Fruit fly (Drosophila melanogaster) whole organism, embryonic: ENCODE measurements around the gene CG7304.

Source experiments
- B-H2 ChIP-seq: fragments of 200-800 bp; sonication (Bioruptor generic); optimal IDR thresholded peaks from 2 replicates; lab custom pipeline; 2018; ENCODE audit warnings: missing biosample characterization, mild to moderate bottlenecking, missing genetic modification characterization
- CG11695 ChIP-seq: fragments of 200-800 bp; sonication (Bioruptor generic); IDR thresholded peaks from 3 replicates; pipeline ENCODE4 v1.3.6; 2022; ENCODE audit warnings: missing biosample characterization, missing genetic modification characterization
- CG15696 ChIP-seq: fragments of 200-800 bp; sonication (Bioruptor generic); optimal IDR thresholded peaks from 2 replicates; lab custom pipeline; 2019; ENCODE audit warnings: missing biosample characterization, mild to moderate bottlenecking, missing genetic modification characterization, moderate library complexity
- CG1647 ChIP-seq: fragments of 200-800 bp; sonication (Bioruptor generic); optimal IDR thresholded peaks from 3 replicates; lab custom pipeline; 2016; ENCODE audit warnings: missing biosample characterization, missing genetic modification characterization
- CG16815 ChIP-seq: fragments of 200-800 bp; sonication (Bioruptor generic); optimal IDR thresholded peaks from 3 replicates; lab custom pipeline; 2017; ENCODE audit warnings: missing biosample characterization, mild to moderate bottlenecking, missing genetic modification characterization
- CG17385 ChIP-seq: fragments of 200-800 bp; sonication (Bioruptor generic); optimal IDR thresholded peaks from 3 replicates; lab custom pipeline; 2018; ENCODE audit warnings: missing biosample characterization, mild to moderate bottlenecking, missing genetic modification characterization
- CG18599 ChIP-seq: fragments of 200-800 bp; sonication (Bioruptor generic); optimal IDR thresholded peaks from 3 replicates; lab custom pipeline; 2017; ENCODE audit warnings: missing biosample characterization, missing genetic modification characterization, mild to moderate bottlenecking, moderate library complexity, missing genetic modification reagents
- CG2116 ChIP-seq: fragments of 200-800 bp; sonication (Bioruptor generic); optimal IDR thresholded peaks from 3 replicates; lab custom pipeline; 2018; ENCODE audit warnings: missing biosample characterization, mild to moderate bottlenecking, missing genetic modification characterization
- CG2202 ChIP-seq: fragments of 200-800 bp; sonication (Bioruptor generic); optimal IDR thresholded peaks from 2 replicates; lab custom pipeline; 2018; ENCODE audit warnings: missing biosample characterization, mild to moderate bottlenecking, missing genetic modification characterization
- CG31388 ChIP-seq: fragments of 200-800 bp; sonication (Bioruptor generic); optimal IDR thresholded peaks from 2 replicates; lab custom pipeline; 2016; ENCODE audit warnings: missing biosample characterization, missing genetic modification characterization
- CG34376 ChIP-seq: fragments of 200-800 bp; sonication (Bioruptor generic); optimal IDR thresholded peaks from 2 replicates; lab custom pipeline; 2018; ENCODE audit warnings: missing biosample characterization, mild to moderate bottlenecking, missing genetic modification characterization
- CG8089 ChIP-seq: fragments of 200-800 bp; sonication (Bioruptor generic); optimal IDR thresholded peaks from 3 replicates; lab custom pipeline; 2016; ENCODE audit warnings: missing biosample characterization, missing genetic modification characterization
- CG9797 ChIP-seq: fragments of 200-800 bp; sonication (Bioruptor generic); optimal IDR thresholded peaks from 3 replicates; lab custom pipeline; 2018; ENCODE audit warnings: missing biosample characterization, mild to moderate bottlenecking, missing genetic modification characterization
- CG9932 ChIP-seq: fragments of 200-800 bp; sonication (Bioruptor generic); IDR thresholded peaks from 2 replicates; pipeline ENCODE4 v1.3.6; 2022; ENCODE audit warnings: missing biosample characterization, missing genetic modification characterization
- Camta ChIP-seq: fragments of 200-800 bp; sonication (Bioruptor generic); optimal IDR thresholded peaks from 2 replicates; lab custom pipeline; 2016; ENCODE audit warnings: missing biosample characterization, missing genetic modification characterization
- CoRest ChIP-seq: fragments of 200-800 bp; sonication (Bioruptor generic); optimal IDR thresholded peaks from 3 replicates; lab custom pipeline; 2018; ENCODE audit warnings: missing biosample characterization, mild to moderate bottlenecking, missing genetic modification characterization, moderate library complexity
- D ChIP-seq, 2 experiments: fragments of 200-800 bp in 1 of 2; fragments of >200 bp in 1 of 2; sonication (Bioruptor generic) in 1 of 2; optimal IDR thresholded peaks; 2 replicates in 1 of 2; 3 replicates in 1 of 2; lab custom pipeline; 2017; ENCODE audit warnings: mild to moderate bottlenecking in 1 of 2, missing biosample characterization in 1 of 2, missing genetic modification characterization in 1 of 2, missing genetic modification reagents in 1 of 2
- Doc3 ChIP-seq: fragments of 200-800 bp; sonication (Bioruptor generic); IDR thresholded peaks from 3 replicates; pipeline ENCODE4 v1.3.6; 2022; ENCODE audit warnings: missing biosample characterization, missing genetic modification characterization; ENCODE audit not compliant: partially characterized antibody
- E2f2 ChIP-seq: fragments of 200-800 bp; sonication (Bioruptor generic); IDR thresholded peaks from 2 replicates; pipeline ENCODE4 v1.3.6; 2022; ENCODE audit warnings: missing biosample characterization, missing genetic modification characterization
- Elba2 ChIP-seq: fragments of 200-800 bp; sonication (Bioruptor generic); optimal IDR thresholded peaks from 3 replicates; lab custom pipeline; 2016; ENCODE audit warnings: missing biosample characterization, missing genetic modification characterization
- Ets97D ChIP-seq: fragments of 200-800 bp; sonication (Bioruptor generic); optimal IDR thresholded peaks from 3 replicates; lab custom pipeline; 2016; ENCODE audit warnings: missing biosample characterization, missing genetic modification characterization
- Fer1 ChIP-seq: fragments of 200-800 bp; sonication (Bioruptor generic); optimal IDR thresholded peaks from 2 replicates; lab custom pipeline; 2017; ENCODE audit warnings: missing biosample characterization, mild to moderate bottlenecking, missing genetic modification characterization
- HLH3B ChIP-seq: fragments of 200-800 bp; sonication (Bioruptor generic); IDR thresholded peaks from 2 replicates; pipeline ENCODE4 v1.3.6; 2022; ENCODE audit warnings: missing biosample characterization, missing genetic modification characterization
- Kr ChIP-seq: fragments of 200-800 bp; sonication (Bioruptor generic); optimal IDR thresholded peaks from 2 replicates; lab custom pipeline; 2017; ENCODE audit warnings: missing biosample characterization, mild to moderate bottlenecking, missing genetic modification characterization
- NfI ChIP-seq: fragments of 200-800 bp; sonication (Bioruptor generic); optimal IDR thresholded peaks from 3 replicates; lab custom pipeline; 2018; ENCODE audit warnings: missing biosample characterization, mild to moderate bottlenecking, missing genetic modification characterization, moderate library complexity
- Optix ChIP-seq: fragments of 200-800 bp; sonication (Bioruptor generic); IDR thresholded peaks from 3 replicates; pipeline ENCODE4 v1.3.6; 2022; ENCODE audit warnings: missing biosample characterization, missing genetic modification characterization
- Rfx ChIP-seq: fragments of 200-800 bp; sonication (Bioruptor generic); IDR thresholded peaks from 2 replicates; pipeline ENCODE4 v1.3.6; 2022; ENCODE audit warnings: missing biosample characterization, missing genetic modification characterization
- Ssrp ChIP-seq: fragments of 200-800 bp; sonication (Bioruptor generic); optimal IDR thresholded peaks from 2 replicates; lab custom pipeline; 2018; ENCODE audit warnings: missing biosample characterization, mild to moderate bottlenecking, missing genetic modification characterization, moderate library complexity
- TFAM ChIP-seq: fragments of 200-800 bp; sonication (Bioruptor generic); optimal IDR thresholded peaks from 2 replicates; lab custom pipeline; 2017; ENCODE audit warnings: missing biosample characterization, missing genetic modification characterization, inconsistent platforms
- Taf1 ChIP-seq: fragments of 200-800 bp; sonication (Bioruptor generic); IDR thresholded peaks from 2 replicates; pipeline ENCODE4 v1.3.6; 2022; ENCODE audit warnings: missing biosample characterization, missing genetic modification characterization
- ac ChIP-seq: fragments of 200-800 bp; sonication (Bioruptor generic); optimal IDR thresholded peaks from 3 replicates; lab custom pipeline; 2017; ENCODE audit warnings: missing biosample characterization, mild to moderate bottlenecking, missing genetic modification characterization
- bowl ChIP-seq: fragments of 200-800 bp; sonication (Bioruptor generic); IDR thresholded peaks from 2 replicates; pipeline ENCODE4 v1.3.6; 2022; ENCODE audit warnings: missing biosample characterization, missing genetic modification characterization
- crp ChIP-seq, 2 experiments: fragments of 200-800 bp; sonication (Bioruptor generic); optimal IDR thresholded peaks; 2 replicates in 1 of 2; 3 replicates in 1 of 2; lab custom pipeline; 2017; ENCODE audit warnings: missing biosample characterization in 2 of 2, missing genetic modification characterization in 2 of 2, mild to moderate bottlenecking in 1 of 2, moderate library complexity in 1 of 2
- dpn ChIP-seq, 2 experiments: fragments of 200-800 bp; sonication (Bioruptor generic); optimal IDR thresholded peaks; 3 replicates each; lab custom pipeline; 2016; ENCODE audit warnings: missing biosample characterization in 2 of 2, missing genetic modification characterization in 2 of 2
- exex ChIP-seq: fragments of 200-800 bp; sonication (Bioruptor generic); optimal IDR thresholded peaks from 4 replicates; lab custom pipeline; 2018; ENCODE audit warnings: missing biosample characterization, mild to moderate bottlenecking, missing genetic modification characterization, moderate library complexity
- eyg ChIP-seq: fragments of 200-800 bp; sonication (Bioruptor generic); optimal IDR thresholded peaks from 3 replicates; lab custom pipeline; 2016; ENCODE audit warnings: missing biosample characterization, missing genetic modification characterization
- fd102C ChIP-seq: fragments of 200-800 bp; sonication (Bioruptor generic); optimal IDR thresholded peaks from 2 replicates; lab custom pipeline; 2018; ENCODE audit warnings: missing biosample characterization, mild to moderate bottlenecking, missing genetic modification characterization, moderate library complexity
- ftz-f1 ChIP-seq: fragments of 200-800 bp; sonication (Bioruptor generic); optimal IDR thresholded peaks from 2 replicates; lab custom pipeline; 2016; ENCODE audit warnings: missing biosample characterization, missing genetic modification characterization
- gem ChIP-seq: fragments of 200-800 bp; sonication (Bioruptor generic); optimal IDR thresholded peaks from 2 replicates; lab custom pipeline; 2019; ENCODE audit warnings: missing biosample characterization, mild to moderate bottlenecking, missing genetic modification characterization, moderate library complexity
- her ChIP-seq: fragments of 200-800 bp; sonication (Bioruptor generic); optimal IDR thresholded peaks from 2 replicates; lab custom pipeline; 2016; ENCODE audit warnings: missing biosample characterization, missing genetic modification characterization
- ind ChIP-seq: fragments of 200-800 bp; sonication (Bioruptor generic); optimal IDR thresholded peaks from 3 replicates; lab custom pipeline; 2016; ENCODE audit warnings: missing biosample characterization, missing genetic modification characterization
- lov ChIP-seq, 2 experiments: fragments of 200-800 bp in 1 of 2; fragments of >200 bp in 1 of 2; sonication (Bioruptor generic) in 1 of 2; IDR thresholded peaks in 1 of 2; optimal IDR thresholded peaks in 1 of 2; 2 replicates in 1 of 2; 3 replicates in 1 of 2; pipeline versions ENCODE4 v1.3.6 to Lab custom; 2017 to 2022; ENCODE audit warnings: missing biosample characterization in 1 of 2, missing genetic modification characterization in 1 of 2
- odd ChIP-seq: fragments of 200-800 bp; sonication (Bioruptor generic); optimal IDR thresholded peaks from 2 replicates; lab custom pipeline; 2017; ENCODE audit warnings: missing biosample characterization, mild to moderate bottlenecking, missing genetic modification characterization
- onecut ChIP-seq: fragments of 200-800 bp; sonication (Bioruptor generic); IDR thresholded peaks from 2 replicates; pipeline ENCODE4 v1.3.6; 2022; ENCODE audit warnings: missing biosample characterization, missing genetic modification characterization
- pho ChIP-seq: fragments of 200-800 bp; sonication (Bioruptor generic); optimal IDR thresholded peaks from 2 replicates; lab custom pipeline; 2016; ENCODE audit warnings: missing biosample characterization, missing genetic modification characterization
- sens-2 ChIP-seq: fragments of 200-800 bp; sonication (Bioruptor generic); IDR thresholded peaks from 2 replicates; pipeline ENCODE4 v1.3.6; 2022; ENCODE audit warnings: missing biosample characterization, missing genetic modification characterization
- slou ChIP-seq: fragments of 200-800 bp; sonication (Bioruptor generic); optimal IDR thresholded peaks from 3 replicates; lab custom pipeline; 2016; ENCODE audit warnings: missing biosample characterization, missing genetic modification characterization
- so ChIP-seq: fragments of 200-800 bp; sonication (Bioruptor generic); IDR thresholded peaks from 3 replicates; pipeline ENCODE4 v1.3.6; 2022; ENCODE audit warnings: missing biosample characterization, missing genetic modification characterization
- sug ChIP-seq: fragments of 200-800 bp; optimal IDR thresholded peaks from 2 replicates; lab custom pipeline; 2019; ENCODE audit warnings: missing biosample characterization, mild to moderate bottlenecking, missing genetic modification characterization, moderate library complexity
- unpg ChIP-seq: fragments of 200-800 bp; sonication (Bioruptor generic); optimal IDR thresholded peaks from 3 replicates; lab custom pipeline; 2018; ENCODE audit warnings: missing biosample characterization, mild to moderate bottlenecking, missing genetic modification characterization, moderate library complexity

Gene CG7304

DNA sequence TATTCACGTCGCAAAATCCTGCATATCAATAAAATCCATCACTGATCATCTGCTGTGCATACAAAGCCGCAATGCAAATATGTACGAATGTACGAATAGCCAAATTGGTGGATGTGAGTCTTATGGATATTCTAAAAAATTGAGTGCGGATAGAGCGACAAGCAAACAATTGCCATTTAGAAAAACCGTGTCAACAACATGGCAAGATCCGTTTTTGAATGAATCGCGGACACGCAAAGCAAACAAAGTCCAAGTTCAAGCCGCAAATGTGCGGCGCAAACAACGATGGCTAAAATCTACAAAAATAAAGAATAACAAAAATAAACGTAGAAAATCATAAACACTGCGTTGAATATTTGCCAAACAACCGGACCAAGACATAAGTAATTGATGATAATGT lies 10.0 kb downstream of the CG7304 start (continued):
- TF ChIP-seq Ssrp (tag; lab: Kevin White, UChicago) (no peak), CG11695 (peak; percentile 27; the same call in 1 of the 3 replicates), Doc3 (GFP tag; lab: Robert Waterston, UW) (no peak), CG2116 (GFP tag; lab: Kevin White, UChicago) (no peak), unpg (GFP tag; lab: Kevin White, UChicago) (no peak), fd102C (GFP tag; lab: Kevin White, UChicago) (peak; percentile 50), CG16815 (GFP tag; lab: Kevin White, UChicago) (no peak), CG17385 (peak; percentile 18), ind (GFP tag; lab: Kevin White, UChicago) (no peak), odd (GFP tag; lab: Kevin White, UChicago) (no peak), CG1647 (GFP tag; lab: Kevin White, UChicago) (no peak), Fer1 (peak; percentile 8), bowl (no peak), CG9797 (GFP tag; lab: Kevin White, UChicago) (no peak), CG31388 (GFP tag; lab: Kevin White, UChicago) (no peak), exex (no peak), pho (GFP tag; lab: Kevin White, UChicago) (peak; percentile 18), onecut (GFP tag; lab: Robert Waterston, UW) (no peak), TFAM (GFP tag; lab: Kevin White, UChicago) (no peak), her (GFP tag; lab: Kevin White, UChicago) (peak; percentile 24), dpn (GFP tag; optimal IDR thresholded peaks at IDR 0.05; lab: Kevin White, UChicago) (peak in 1 of 2 experiments; percentile 7), ftz-f1 (GFP tag; lab: Kevin White, UChicago) (no peak), Rfx (GFP tag; lab: Robert Waterston, UW) (peak; percentile 7; the same call in 1 of the 2 replicates), Kr (no peak), slou (GFP tag; lab: Kevin White, UChicago) (no peak), lov (optimal IDR thresholded peaks at IDR 0.05; lab: Kevin White, UChicago) (no peak), lov (GFP tag; IDR thresholded peaks at IDR 0.05; lab: Robert Waterston, UW) (0 out of 3 replicates have a peak, but pooled peaks have one; percentile 47), eyg (no peak), sens-2 (GFP tag; lab: Robert Waterston, UW) (no peak), CG8089 (GFP tag; lab: Kevin White, UChicago) (no peak), so (GFP tag; lab: Robert Waterston, UW) (peak; percentile 54; the same call in 1 of the 3 replicates), Optix (no peak), Ets97D (GFP tag; lab: Kevin White, UChicago) (no peak), NfI (GFP tag; lab: Kevin White, UChicago) (no peak), crp (GFP tag; optimal IDR thresholded peaks at IDR 0.05; lab: Kevin White, UChicago) (no peak), Elba2 (GFP tag; lab: Kevin White, UChicago) (no peak), Camta (peak; percentile 1), E2f2 (GFP tag; lab: Robert Waterston, UW) (peak; percentile 30; the same call in 1 of the 2 replicates), CG9932 (peak; percentile 31; the same call in 1 of the 2 replicates), CG2202 (tag; lab: Kevin White, UChicago) (no peak), Taf1 (GFP tag; lab: Robert Waterston, UW) (no peak), ac (GFP tag; lab: Kevin White, UChicago) (no peak), HLH3B (GFP tag; lab: Robert Waterston, UW) (0 out of 2 replicates have a peak, but pooled peaks have one; percentile 11), CoRest (tag; lab: Kevin White, UChicago) (no peak), gem (tag; lab: Kevin White, UChicago) (peak; percentile 16), sug (tag; lab: Kevin White, UChicago) (no peak), CG34376 (no peak), CG18599 (peak; percentile 1), B-H2 (GFP tag; lab: Kevin White, UChicago) (peak; percentile 41), D (optimal IDR thresholded peaks at IDR 0.05; lab: Kevin White, UChicago) (no peak), D (GFP tag; optimal IDR thresholded peaks at IDR 0.05; lab: Kevin White, UChicago) (no peak), CG15696 (tag; lab: Kevin White, UChicago) (no peak)
